ENCODE assay signal across 1 fruit fly cellular context in genomic region chr3R:14711447-14712163, dm6.
A peak's percentile ranks its signal among the peaks of the same experiment; 100 is the strongest.
TF ChIP-seq lines count a peak whose summit lies in the region.

No protein-coding gene starts in this region.

TF ChIP-seq in whole organism, embryonic, 481 proteins besides CTCF, POLR2A, EP300 and RAD21 (continued from another document):
- peak; percentile 1 for TF ChIP-seq CoRest (tag; optimal IDR thresholded peaks at IDR 0.05; lab: Kevin White, UChicago)
- TF ChIP-seq repo (GFP tag; optimal IDR thresholded peaks at IDR 0.05; lab: Kevin White, UChicago): no peak
- TF ChIP-seq pb (GFP tag; optimal IDR thresholded peaks at IDR 0.05; lab: Kevin White, UChicago): no peak
- no peak for TF ChIP-seq CG14860 (GFP tag; IDR thresholded peaks at IDR 0.05; lab: Robert Waterston, UW; ENCODE audit: partially characterized antibody)
- no peak for TF ChIP-seq D19B (GFP tag; optimal IDR thresholded peaks at IDR 0.05; lab: Kevin White, UChicago)
- TF ChIP-seq CG17328 (GFP tag; IDR thresholded peaks at IDR 0.05; lab: Robert Waterston, UW): no peak
- peak; percentile 48 for TF ChIP-seq Hmr (GFP tag; optimal IDR thresholded peaks at IDR 0.05; lab: Kevin White, UChicago)
- no peak for TF ChIP-seq dm (GFP tag; optimal IDR thresholded peaks at IDR 0.05; lab: Kevin White, UChicago)
- peak; percentile 66 for TF ChIP-seq CG18599 (GFP tag; optimal IDR thresholded peaks at IDR 0.05; lab: Kevin White, UChicago)
- no peak for TF ChIP-seq prd (optimal IDR thresholded peaks at IDR 0.05; lab: Kevin White, UChicago)
- TF ChIP-seq prd (GFP tag; IDR thresholded peaks at IDR 0.05; lab: Robert Waterston, UW): peak; percentile 28; the same call in 2 of the 3 replicates
- no peak for TF ChIP-seq Dbx (GFP tag; IDR thresholded peaks at IDR 0.05; lab: Robert Waterston, UW)
- no peak for TF ChIP-seq zf30C (GFP tag; optimal IDR thresholded peaks at IDR 0.05; lab: Kevin White, UChicago)
- no peak for TF ChIP-seq CG17359 (tag; optimal IDR thresholded peaks at IDR 0.05; lab: Kevin White, UChicago)
- TF ChIP-seq HmgZ (tag; optimal IDR thresholded peaks at IDR 0.05; lab: Kevin White, UChicago): peak; percentile 4
- TF ChIP-seq slbo (GFP tag; IDR thresholded peaks at IDR 0.05; lab: Robert Waterston, UW): peak; percentile 59; the same call in 1 of the 2 replicates
- peak; percentile 62 for TF ChIP-seq CG12769 (tag; optimal IDR thresholded peaks at IDR 0.05; lab: Kevin White, UChicago)
- peak; percentile 28 for TF ChIP-seq CG7928 (GFP tag; optimal IDR thresholded peaks at IDR 0.05; lab: Kevin White, UChicago)
- TF ChIP-seq Vsx1 (GFP tag; optimal IDR thresholded peaks at IDR 0.05; lab: Kevin White, UChicago): no peak
- peak; percentile 8 for TF ChIP-seq CG10209 (GFP tag; optimal IDR thresholded peaks at IDR 0.05; lab: Kevin White, UChicago)
- no peak for TF ChIP-seq CG8281 (tag; optimal IDR thresholded peaks at IDR 0.05; lab: Kevin White, UChicago)
- peak; percentile 20 for TF ChIP-seq nom (GFP tag; optimal IDR thresholded peaks at IDR 0.05; lab: Kevin White, UChicago)
- no peak for TF ChIP-seq sr (GFP tag; IDR thresholded peaks at IDR 0.05; lab: Robert Waterston, UW)
- TF ChIP-seq hth (optimal IDR thresholded peaks at IDR 0.05; lab: Kevin White, UChicago): no peak
- TF ChIP-seq z (GFP tag; IDR thresholded peaks at IDR 0.05; lab: Robert Waterston, UW): no peak
- no peak for TF ChIP-seq CG3838 (GFP tag; optimal IDR thresholded peaks at IDR 0.05; lab: Kevin White, UChicago)
- peak; percentile 46; the same call in 1 of the 2 replicates for TF ChIP-seq CG14014 (GFP tag; IDR thresholded peaks at IDR 0.05; lab: Robert Waterston, UW)
- TF ChIP-seq Deaf1 (tag; optimal IDR thresholded peaks at IDR 0.05; lab: Kevin White, UChicago): peak; percentile 16
- no peak for TF ChIP-seq Atf-2 (GFP tag; optimal IDR thresholded peaks at IDR 0.05; lab: Kevin White, UChicago)
- peak; percentile 44 for TF ChIP-seq Meics (GFP tag; optimal IDR thresholded peaks at IDR 0.05; lab: Kevin White, UChicago)
- TF ChIP-seq sens (GFP tag; lab: Kevin White, UChicago): peak; percentile 19
- TF ChIP-seq Spps (tag; optimal IDR thresholded peaks at IDR 0.05; lab: Kevin White, UChicago): no peak
- no peak for TF ChIP-seq dpn (GFP tag; optimal IDR thresholded peaks at IDR 0.05; lab: Kevin White, UChicago)
- peak; percentile 16 for TF ChIP-seq CG7556 (GFP tag; optimal IDR thresholded peaks at IDR 0.05; lab: Kevin White, UChicago)
- TF ChIP-seq Atf3 (GFP tag; optimal IDR thresholded peaks at IDR 0.05; lab: Kevin White, UChicago): no peak
- TF ChIP-seq row (GFP tag; IDR thresholded peaks at IDR 0.05; lab: Robert Waterston, UW): peak; percentile 30; the same call in 2 of the 3 replicates
- peak; percentile 61; the same call in 2 of the 3 replicates for TF ChIP-seq CG11695 (GFP tag; IDR thresholded peaks at IDR 0.05; lab: Robert Waterston, UW)
- TF ChIP-seq gem (tag; optimal IDR thresholded peaks at IDR 0.05; lab: Kevin White, UChicago): peak; percentile 44
- TF ChIP-seq Ptx1 (GFP tag; IDR thresholded peaks at IDR 0.05; lab: Robert Waterston, UW): peak; percentile 47; the same call in 1 of the 2 replicates
- no peak for TF ChIP-seq CG16779 (GFP tag; IDR thresholded peaks at IDR 0.05; lab: Robert Waterston, UW)
- peak; percentile 47 for TF ChIP-seq CG15514 (GFP tag; optimal IDR thresholded peaks at IDR 0.05; lab: Kevin White, UChicago)
- no peak for TF ChIP-seq MTF-1 (GFP tag; optimal IDR thresholded peaks at IDR 0.05; lab: Kevin White, UChicago; ENCODE audit: borderline replicate concordance)
- peak; percentile 21 for TF ChIP-seq CG6813 (GFP tag; optimal IDR thresholded peaks at IDR 0.05; lab: Kevin White, UChicago)
- TF ChIP-seq CG10959 (GFP tag; IDR thresholded peaks at IDR 0.05; lab: Robert Waterston, UW): no peak
- peak; percentile 3 for TF ChIP-seq CG8924 (tag; optimal IDR thresholded peaks at IDR 0.05; lab: Kevin White, UChicago)
- TF ChIP-seq CG6765 (GFP tag; optimal IDR thresholded peaks at IDR 0.05; lab: Kevin White, UChicago): peak; percentile 0
- TF ChIP-seq lmd (GFP tag; IDR thresholded peaks at IDR 0.05; lab: Robert Waterston, UW): peak; percentile 31; the same call in 1 of the 2 replicates
- TF ChIP-seq CG8290 (GFP tag; optimal IDR thresholded peaks at IDR 0.05; lab: Kevin White, UChicago): no peak
- peak in 1 of 2 experiments; percentile 21 for TF ChIP-seq CG8290 (tag; optimal IDR thresholded peaks at IDR 0.05; lab: Kevin White, UChicago)
- TF ChIP-seq CG2678 (tag; optimal IDR thresholded peaks at IDR 0.05; lab: Kevin White, UChicago): peak; percentile 47
- TF ChIP-seq hkb (optimal IDR thresholded peaks at IDR 0.05; lab: Kevin White, UChicago): no peak
- peak; percentile 34; the same call in 1 of the 2 replicates for TF ChIP-seq hkb (GFP tag; IDR thresholded peaks at IDR 0.05; lab: Robert Waterston, UW)
- no peak for TF ChIP-seq CrebB (tag; optimal IDR thresholded peaks at IDR 0.05; lab: Kevin White, UChicago)
- TF ChIP-seq ewg (GFP tag; optimal IDR thresholded peaks at IDR 0.05; lab: Kevin White, UChicago): no peak
- no peak for TF ChIP-seq pan (optimal IDR thresholded peaks at IDR 0.05; lab: Kevin White, UChicago)
- TF ChIP-seq pan (GFP tag; optimal IDR thresholded peaks at IDR 0.05 in 1 of 2, IDR thresholded peaks at IDR 0.05 in 1 of 2): peak in 1 of 2 experiments; percentile 54
- TF ChIP-seq Dek (tag; optimal IDR thresholded peaks at IDR 0.05; lab: Kevin White, UChicago): peak; percentile 29
- peak; percentile 40 for TF ChIP-seq CG15269 (tag; optimal IDR thresholded peaks at IDR 0.05; lab: Kevin White, UChicago)
- no peak for TF ChIP-seq CG12104 (GFP tag; optimal IDR thresholded peaks at IDR 0.05; lab: Kevin White, UChicago)
- peak; percentile 7 for TF ChIP-seq unpg (GFP tag; optimal IDR thresholded peaks at IDR 0.05; lab: Kevin White, UChicago)
- no peak for TF ChIP-seq otp (GFP tag; IDR thresholded peaks at IDR 0.05; lab: Robert Waterston, UW)
- peak; percentile 4 for TF ChIP-seq CG12155 (GFP tag; optimal IDR thresholded peaks at IDR 0.05; lab: Kevin White, UChicago)
- peak; percentile 52; the same call in 1 of the 2 replicates for TF ChIP-seq Atf6 (GFP tag; IDR thresholded peaks at IDR 0.05; lab: Robert Waterston, UW)
- TF ChIP-seq stc (GFP tag; IDR thresholded peaks at IDR 0.05; lab: Robert Waterston, UW): 0 out of 2 replicates have a peak, but pooled peaks have one; percentile 19
- peak; percentile 94 for TF ChIP-seq gcm (GFP tag; optimal IDR thresholded peaks at IDR 0.05; lab: Kevin White, UChicago)
- no peak for TF ChIP-seq Ravus (GFP tag; IDR thresholded peaks at IDR 0.05; lab: Robert Waterston, UW)
- TF ChIP-seq scrt (GFP tag; optimal IDR thresholded peaks at IDR 0.05; lab: Kevin White, UChicago): peak; percentile 2
- TF ChIP-seq caup (GFP tag; optimal IDR thresholded peaks at IDR 0.05; lab: Kevin White, UChicago; ENCODE audit: severe bottlenecking): peak; percentile 35
- TF ChIP-seq Nf-YC (tag; optimal IDR thresholded peaks at IDR 0.05; lab: Kevin White, UChicago): no peak
- no peak for TF ChIP-seq cg (GFP tag; optimal IDR thresholded peaks at IDR 0.05; lab: Kevin White, UChicago)
- peak; percentile 74; the same call in 2 of the 3 replicates for TF ChIP-seq CG2199 (GFP tag; IDR thresholded peaks at IDR 0.05; lab: Robert Waterston, UW)
- TF ChIP-seq Gsc (GFP tag; IDR thresholded peaks at IDR 0.05; lab: Robert Waterston, UW): no peak
- TF ChIP-seq CG12659 (GFP tag; optimal IDR thresholded peaks at IDR 0.05; lab: Kevin White, UChicago): peak; percentile 27
- TF ChIP-seq CG11696 (GFP tag; IDR thresholded peaks at IDR 0.05; lab: Robert Waterston, UW): peak; percentile 86
- TF ChIP-seq HHEX (GFP tag; optimal IDR thresholded peaks at IDR 0.05; lab: Kevin White, UChicago): no peak
- TF ChIP-seq eve (GFP tag; optimal IDR thresholded peaks at IDR 0.05; lab: Kevin White, UChicago): no peak
- TF ChIP-seq CG3847 (GFP tag; IDR thresholded peaks at IDR 0.05; lab: Robert Waterston, UW): 0 out of 2 replicates have a peak, but pooled peaks have one; percentile 13
- peak; percentile 27 for TF ChIP-seq CG11504 (tag; optimal IDR thresholded peaks at IDR 0.05; lab: Kevin White, UChicago)
- no peak for TF ChIP-seq BtbVII (GFP tag; optimal IDR thresholded peaks at IDR 0.05; lab: Kevin White, UChicago)
- no peak for TF ChIP-seq MESR4 (GFP tag; optimal IDR thresholded peaks at IDR 0.05; lab: Kevin White, UChicago)
- TF ChIP-seq fu2 (GFP tag; optimal IDR thresholded peaks at IDR 0.05; lab: Kevin White, UChicago): no peak
- peak; percentile 42; the same call in 2 of the 3 replicates for TF ChIP-seq tgo (GFP tag; IDR thresholded peaks at IDR 0.05; lab: Robert Waterston, UW)
- peak; percentile 31 for TF ChIP-seq CG12391 (tag; optimal IDR thresholded peaks at IDR 0.05; lab: Kevin White, UChicago)
- peak; percentile 46 for TF ChIP-seq lab (GFP tag; optimal IDR thresholded peaks at IDR 0.05; lab: Kevin White, UChicago)
- TF ChIP-seq Med (GFP tag; lab: Kevin White, UChicago): peak; percentile 50
- no peak for TF ChIP-seq eyg (GFP tag; optimal IDR thresholded peaks at IDR 0.05; lab: Kevin White, UChicago)
- TF ChIP-seq lilli (GFP tag; optimal IDR thresholded peaks at IDR 0.05; lab: Kevin White, UChicago): peak; percentile 19
- TF ChIP-seq CG9609 (GFP tag; optimal IDR thresholded peaks at IDR 0.05; lab: Kevin White, UChicago): no peak
- no peak for TF ChIP-seq bowl (GFP tag; IDR thresholded peaks at IDR 0.05; lab: Robert Waterston, UW)
- TF ChIP-seq CG3407 (GFP tag; optimal IDR thresholded peaks at IDR 0.05; lab: Kevin White, UChicago): no peak
- TF ChIP-seq hb (GFP tag; IDR thresholded peaks at IDR 0.05; lab: Robert Waterston, UW; ENCODE audit: partially characterized antibody): no peak
- peak; percentile 8 for TF ChIP-seq org-1 (GFP tag; optimal IDR thresholded peaks at IDR 0.05; lab: Kevin White, UChicago)
- TF ChIP-seq CG9817 (tag; optimal IDR thresholded peaks at IDR 0.05; lab: Kevin White, UChicago): no peak
